Worm (Caenorhabditis elegans): ENCODE results near the gene sams-4.

sams-4 gene

DNA sequence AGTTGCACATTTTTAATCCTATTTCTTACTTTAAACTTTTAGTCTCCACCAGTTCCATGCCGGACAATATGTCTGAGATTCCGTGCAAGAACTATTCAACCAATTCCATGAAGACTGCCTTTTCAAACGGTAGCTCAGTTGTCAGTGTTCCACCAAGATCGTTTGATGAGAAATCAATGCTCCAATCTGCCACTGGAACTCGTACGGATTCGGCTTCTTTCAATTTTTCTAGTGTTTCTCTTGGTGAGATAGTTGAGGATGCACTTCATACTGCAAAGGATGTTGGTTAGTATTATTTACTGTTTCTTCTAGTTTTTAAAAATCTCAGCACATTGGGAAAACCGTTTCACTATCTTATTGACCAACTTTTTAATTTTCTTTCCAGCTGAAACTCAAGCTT, 46.6 kb downstream of the sams-4 start:
- no peak for TF ChIP-seq elt-3 (tag; optimal IDR thresholded peaks at IDR 0.05)
- no peak for TF ChIP-seq elt-1 (tag; optimal IDR thresholded peaks at IDR 0.05; ENCODE audit: borderline replicate concordance, insufficient read depth)
- no peak for TF ChIP-seq ces-1 (GFP tag; optimal IDR thresholded peaks at IDR 0.05)
- TF ChIP-seq unc-120 (tag; optimal IDR thresholded peaks at IDR 0.05; ENCODE audit: poor library complexity, severe bottlenecking) = no peak
- TF ChIP-seq ztf-11 (tag; optimal IDR thresholded peaks at IDR 0.05) = no peak

DNA sequence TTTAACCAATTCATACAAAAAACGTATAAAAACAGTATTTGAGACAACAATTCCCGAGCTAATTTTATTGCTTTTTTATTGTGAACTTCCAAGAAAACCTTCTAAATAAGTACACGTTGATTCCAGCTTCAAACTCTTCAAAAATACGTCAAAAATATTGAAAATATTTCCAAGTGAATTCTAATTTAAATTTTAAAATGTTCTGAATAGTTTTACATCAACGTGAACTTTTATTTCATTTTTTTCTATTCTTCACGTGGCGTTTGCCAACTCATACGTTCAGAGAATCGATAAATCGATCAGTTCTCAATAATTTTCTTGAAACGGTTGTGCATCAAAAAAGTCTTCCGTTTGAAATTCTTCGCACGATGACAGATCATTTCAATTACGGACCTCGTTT, 49.0 kb downstream of the sams-4 start, which contains the start of gene C31H1.1:
Gene C31H1.1 (plus strand): TSS at position 301 of the 400 bp plus-strand sequence.
- TF ChIP-seq sptf-1 (tag; optimal IDR thresholded peaks at IDR 0.05) = no peak
- TF ChIP-seq M03D4.4 (tag; optimal IDR thresholded peaks at IDR 0.05) = no peak
- no peak for TF ChIP-seq nhr-237 (tag; optimal IDR thresholded peaks at IDR 0.05)
- TF ChIP-seq ceh-83 (GFP tag; optimal IDR thresholded peaks at IDR 0.05) = no peak
- TF ChIP-seq unc-62 (GFP tag; optimal IDR thresholded peaks at IDR 0.05) = no peak
- no peak for TF ChIP-seq hlh-1 (tag; optimal IDR thresholded peaks at IDR 0.05)
- TF ChIP-seq mls-2 (tag; optimal IDR thresholded peaks at IDR 0.05) = no peak
- no peak for TF ChIP-seq ces-1 (GFP tag; optimal IDR thresholded peaks at IDR 0.05)

DNA sequence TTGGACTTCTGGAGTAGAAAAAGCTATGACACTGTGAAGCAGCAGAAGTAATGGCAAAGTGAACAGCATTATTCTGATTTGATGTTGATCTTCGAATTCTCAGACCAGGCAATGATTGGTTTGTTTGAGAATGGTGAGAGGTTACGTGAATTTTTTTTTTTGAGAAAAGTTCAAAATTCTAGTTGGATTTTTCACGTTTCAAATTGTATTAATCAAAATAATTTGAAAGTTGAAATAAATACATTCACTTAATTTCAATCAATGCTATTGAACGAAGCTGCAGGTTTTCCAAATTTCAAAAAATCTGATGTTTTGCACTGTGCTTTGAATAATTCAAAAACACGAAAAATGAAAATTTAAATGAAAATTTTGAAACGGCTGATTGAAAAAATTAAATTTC, 49.5 kb downstream of the sams-4 start, which contains the start of gene C31H1.5:
Gene C31H1.5 (minus strand): TSS at position 101 of the 400 bp plus-strand sequence.
- TF ChIP-seq nhr-237 (tag; optimal IDR thresholded peaks at IDR 0.05) (no peak), unc-39 (tag; optimal IDR thresholded peaks at IDR 0.05) (no peak), snpc-4 (tag; optimal IDR thresholded peaks at IDR 0.05) (no peak), hlh-1 (tag; optimal IDR thresholded peaks at IDR 0.05) (no peak), zip-8 (tag; optimal IDR thresholded peaks at IDR 0.05) (no peak), elt-1 (tag; optimal IDR thresholded peaks at IDR 0.05; ENCODE audit: borderline replicate concordance, insufficient read depth) (no peak), blmp-1 (tag; optimal IDR thresholded peaks at IDR 0.05) (no peak), ces-1 (GFP tag; optimal IDR thresholded peaks at IDR 0.05) (no peak), unc-62 (GFP tag; optimal IDR thresholded peaks at IDR 0.05) (no peak), tbx-8 (GFP tag; optimal IDR thresholded peaks at IDR 0.05) (no peak), sptf-1 (tag; optimal IDR thresholded peaks at IDR 0.05) (no peak), pha-4 (tag; optimal IDR thresholded peaks at IDR 0.05) (no peak), elt-3 (tag; optimal IDR thresholded peaks at IDR 0.05) (no peak), flh-1 (GFP tag; optimal IDR thresholded peaks at IDR 0.05) (no peak), ceh-43 (GFP tag; optimal IDR thresholded peaks at IDR 0.05) (no peak), unc-120 (tag; optimal IDR thresholded peaks at IDR 0.05; ENCODE audit: poor library complexity, severe bottlenecking) (no peak), ceh-83 (GFP tag; optimal IDR thresholded peaks at IDR 0.05) (no peak), bed-3 (GFP tag; optimal IDR thresholded peaks at IDR 0.05) (no peak), sem-2 (GFP tag; optimal IDR thresholded peaks at IDR 0.05) (no peak), ceh-39 (tag; optimal IDR thresholded peaks at IDR 0.05) (no peak)

DNA sequence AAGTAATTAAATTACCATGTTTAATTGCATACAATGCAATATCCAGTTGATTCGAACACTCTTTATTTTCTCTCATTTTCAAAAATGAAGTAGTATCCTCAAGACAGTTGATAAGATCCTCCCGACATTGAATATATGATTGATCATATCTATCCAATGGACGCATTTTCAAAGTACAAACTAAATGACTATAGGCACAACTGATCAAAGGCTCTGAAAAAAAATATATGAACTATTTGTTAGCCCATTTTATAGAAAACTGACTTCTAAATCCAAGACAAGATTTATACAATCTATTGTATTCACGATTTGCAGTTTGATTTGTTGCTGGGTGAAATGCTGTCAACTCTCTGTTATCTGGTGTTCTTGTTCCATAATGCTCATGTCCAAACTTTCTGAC, 50.7 kb downstream of the sams-4 start:
- TF ChIP-seq lin-32 (GFP tag; optimal IDR thresholded peaks at IDR 0.05) = no peak
- no peak for TF ChIP-seq ztf-11 (tag; optimal IDR thresholded peaks at IDR 0.05)
- TF ChIP-seq snpc-4 (tag; optimal IDR thresholded peaks at IDR 0.05) = no peak
- no peak for TF ChIP-seq nhr-76 (tag; optimal IDR thresholded peaks at IDR 0.05)
- TF ChIP-seq hlh-1 (tag; optimal IDR thresholded peaks at IDR 0.05) = no peak
- no peak for TF ChIP-seq tbx-8 (GFP tag; optimal IDR thresholded peaks at IDR 0.05)
- TF ChIP-seq lin-13 (tag; optimal IDR thresholded peaks at IDR 0.05) = no peak
- no peak for TF ChIP-seq lsy-2 (tag; optimal IDR thresholded peaks at IDR 0.05)
- TF ChIP-seq mls-2 (tag; optimal IDR thresholded peaks at IDR 0.05) = no peak
- TF ChIP-seq elt-1 (tag; optimal IDR thresholded peaks at IDR 0.05; ENCODE audit: borderline replicate concordance, insufficient read depth) = no peak
- no peak for TF ChIP-seq drap-1 (GFP tag; optimal IDR thresholded peaks at IDR 0.05)
- no peak for TF ChIP-seq mep-1 (tag; optimal IDR thresholded peaks at IDR 0.05)
- TF ChIP-seq elt-3 (tag; optimal IDR thresholded peaks at IDR 0.05) = no peak
- no peak for TF ChIP-seq nhr-28 (tag; optimal IDR thresholded peaks at IDR 0.05)
- no peak for TF ChIP-seq flh-1 (GFP tag; optimal IDR thresholded peaks at IDR 0.05)
